Worm (Caenorhabditis elegans) whole organism, young adult: Measurements from ENCODE around the gene vab-7.

ENCODE experiments used
- B0261.1 ChIP-seq: sonication (generic microtip); optimal IDR thresholded peaks from 2 replicates; lab custom pipeline; 2016; ENCODE audit warnings: mild to moderate bottlenecking, missing genetic modification characterization, moderate library complexity, missing compliant biosample characterization
- F23B12.7 ChIP-seq: sonication (generic microtip); optimal IDR thresholded peaks from 2 replicates; lab custom pipeline; 2017; ENCODE audit warnings: missing genetic modification characterization, mild to moderate bottlenecking, missing compliant biosample characterization, antibody characterized with exemption, moderate library complexity; ENCODE audit not compliant: insufficient read depth
- F33H1.4 ChIP-seq: fragments of 200-800 bp; sonication (Bioruptor generic); IDR thresholded peaks from 2 replicates; pipeline ENCODE4 v1.3.6; 2022; ENCODE audit warnings: missing genetic modification reagents, missing genetic modification characterization, missing compliant biosample characterization
- F37B4.10 ChIP-seq: fragments of 200-800 bp; sonication (Bioruptor generic); IDR thresholded peaks from 2 replicates; pipeline ENCODE4 v1.3.6; 2022; ENCODE audit warnings: missing genetic modification characterization, missing compliant biosample characterization
- T07F8.4 ChIP-seq: sonication (generic microtip); optimal IDR thresholded peaks from 2 replicates; lab custom pipeline; 2016; ENCODE audit warnings: mild to moderate bottlenecking, missing genetic modification characterization, moderate library complexity, missing compliant biosample characterization
- Y53F4B.3 ChIP-seq: fragments of 200-800 bp; sonication (Bioruptor generic); IDR thresholded peaks from 2 replicates; pipeline ENCODE4 v1.3.6; 2022; ENCODE audit warnings: missing genetic modification reagents, missing genetic modification characterization, missing compliant biosample characterization
- Y56A3A.18 ChIP-seq: fragments of 200-800 bp; sonication (Bioruptor generic); IDR thresholded peaks from 2 replicates; pipeline ENCODE4 v1.3.6; 2022; ENCODE audit warnings: missing genetic modification reagents, missing genetic modification characterization, missing compliant biosample characterization
- aptf-2 ChIP-seq: fragments of 200-800 bp; sonication (Bioruptor generic); conservative IDR thresholded peaks from 2 replicates; pipeline ENCODE4 v1.3.6; 2022; ENCODE audit warnings: missing genetic modification reagents, missing genetic modification characterization, missing compliant biosample characterization
- aptf-3 ChIP-seq: fragments of 200-800 bp; sonication (Bioruptor generic); IDR thresholded peaks from 2 replicates; pipeline ENCODE4 v1.3.6; 2022; ENCODE audit warnings: missing genetic modification characterization, missing compliant biosample characterization
- ccch-3 ChIP-seq: fragments of 200-800 bp; sonication (Bioruptor generic); optimal IDR thresholded peaks from 2 replicates; lab custom pipeline; 2018; ENCODE audit warnings: mild to moderate bottlenecking, missing genetic modification characterization, missing compliant biosample characterization
- cebp-2 ChIP-seq: fragments of 200-800 bp; sonication (Bioruptor generic); IDR thresholded peaks from 2 replicates; pipeline ENCODE4 v1.3.6; 2022; ENCODE audit warnings: missing genetic modification characterization, missing compliant biosample characterization
- ceh-40 ChIP-seq: fragments of 200-800 bp; sonication (Bioruptor generic); IDR thresholded peaks from 2 replicates; pipeline ENCODE4 v1.3.6; 2022; ENCODE audit warnings: missing genetic modification characterization, missing compliant biosample characterization
- die-1 ChIP-seq: sonication (generic microtip); optimal IDR thresholded peaks from 2 replicates; lab custom pipeline; 2016; ENCODE audit warnings: missing genotype, mild to moderate bottlenecking, missing genetic modification characterization, missing compliant biosample characterization
- dox-1 ChIP-seq: fragments of 200-800 bp; sonication (Bioruptor generic); IDR thresholded peaks from 2 replicates; pipeline ENCODE4 v1.3.6; 2022; ENCODE audit warnings: missing genetic modification reagents, missing genetic modification characterization, missing compliant biosample characterization
- dpl-1 ChIP-seq: fragments of 150-350 bp; optimal IDR thresholded peaks from 2 replicates; lab custom pipeline; 2014; ENCODE audit warnings: missing biosample characterization, missing genetic modification reagents, missing genetic modification characterization
- efl-1 ChIP-seq: fragments of 150-350 bp; optimal IDR thresholded peaks from 2 replicates; lab custom pipeline; 2014; ENCODE audit warnings: missing biosample characterization, missing genetic modification reagents, missing genetic modification characterization
- ekl-4 ChIP-seq: fragments of 200-800 bp; sonication (Bioruptor generic); IDR thresholded peaks from 2 replicates; pipeline ENCODE4 v1.3.6; 2022; ENCODE audit warnings: missing genetic modification reagents, missing genetic modification characterization, missing compliant biosample characterization
- fkh-3 ChIP-seq: sonication (generic microtip); optimal IDR thresholded peaks from 2 replicates; lab custom pipeline; 2016; ENCODE audit warnings: mild to moderate bottlenecking, missing genetic modification characterization, missing compliant biosample characterization
- hlh-12 ChIP-seq: sonication (generic microtip); optimal IDR thresholded peaks from 2 replicates; lab custom pipeline; 2016; ENCODE audit warnings: missing genetic modification characterization, missing compliant biosample characterization
- hmg-1.2 ChIP-seq: fragments of 200-800 bp; sonication (Bioruptor generic); IDR thresholded peaks from 2 replicates; pipeline ENCODE4 v1.3.6; 2022; ENCODE audit warnings: missing genetic modification reagents, missing genetic modification characterization, missing compliant biosample characterization
- lag-1 ChIP-seq: fragments of 200-800 bp; sonication (Bioruptor generic); IDR thresholded peaks from 2 replicates; pipeline ENCODE4 v1.3.6; 2022; ENCODE audit warnings: missing genetic modification reagents, missing genetic modification characterization, missing compliant biosample characterization
- let-526 ChIP-seq: fragments of 200-800 bp; sonication (Bioruptor generic); IDR thresholded peaks from 2 replicates; pipeline ENCODE4 v1.3.6; 2022; ENCODE audit warnings: missing genetic modification reagents, missing genetic modification characterization, missing compliant biosample characterization
- let-607 ChIP-seq, 2 experiments: fragments of 200-800 bp in 1 of 2; sonication (Bioruptor generic) in 1 of 2; sonication (generic microtip) in 1 of 2; optimal IDR thresholded peaks; 2 replicates each; lab custom pipeline; 2016 to 2018; ENCODE audit warnings: mild to moderate bottlenecking in 2 of 2, missing compliant biosample characterization in 2 of 2, missing genetic modification characterization in 2 of 2, moderate library complexity in 2 of 2, missing genotype in 1 of 2
- lin-26 ChIP-seq: fragments of 200-800 bp; sonication (Bioruptor generic); IDR thresholded peaks from 2 replicates; pipeline ENCODE4 v1.3.6; 2022; ENCODE audit warnings: missing genetic modification reagents, missing genetic modification characterization, missing compliant biosample characterization
- lin-40 ChIP-seq: sonication (generic microtip); optimal IDR thresholded peaks from 2 replicates; lab custom pipeline; 2016; ENCODE audit warnings: missing genetic modification characterization, mild to moderate bottlenecking, missing compliant biosample characterization, missing genotype, missing genetic modification reagents
- lsl-1 ChIP-seq: fragments of 200-800 bp; sonication (Bioruptor generic); optimal IDR thresholded peaks from 2 replicates; lab custom pipeline; 2018; ENCODE audit warnings: mild to moderate bottlenecking, missing genetic modification characterization, moderate library complexity, missing compliant biosample characterization
- madf-3 ChIP-seq: fragments of 200-800 bp; sonication (Bioruptor generic); IDR thresholded peaks from 2 replicates; pipeline ENCODE4 v1.3.6; 2022; ENCODE audit warnings: missing genetic modification reagents, missing genetic modification characterization, missing compliant biosample characterization
- mcd-1 ChIP-seq: fragments of 200-800 bp; sonication (Bioruptor generic); IDR thresholded peaks from 2 replicates; pipeline ENCODE4 v1.3.6; 2022; ENCODE audit warnings: missing genetic modification reagents, missing genetic modification characterization, missing compliant biosample characterization
- nfya-1 ChIP-seq: sonication (generic microtip); optimal IDR thresholded peaks from 2 replicates; lab custom pipeline; 2017; ENCODE audit warnings: antibody characterized with exemption, missing compliant biosample characterization, missing genetic modification characterization, borderline replicate concordance; ENCODE audit not compliant: insufficient read depth
- nfyb-1 ChIP-seq: fragments of 200-800 bp; sonication (Bioruptor generic); IDR thresholded peaks from 2 replicates; pipeline ENCODE4 v1.3.6; 2022; ENCODE audit warnings: missing genetic modification reagents, missing genetic modification characterization, missing compliant biosample characterization
- nhr-90 ChIP-seq: sonication (generic microtip); optimal IDR thresholded peaks from 2 replicates; lab custom pipeline; 2016; ENCODE audit warnings: missing genotype, mild to moderate bottlenecking, missing genetic modification characterization, missing compliant biosample characterization
- rcor-1 ChIP-seq: fragments of 200-800 bp; sonication (Bioruptor generic); IDR thresholded peaks from 2 replicates; pipeline ENCODE4 v1.3.6; 2022; ENCODE audit warnings: missing genetic modification reagents, missing genetic modification characterization, missing compliant biosample characterization
- sea-2 ChIP-seq: fragments of 200-800 bp; sonication (Bioruptor generic); IDR thresholded peaks from 2 replicates; pipeline ENCODE4 v1.3.6; 2022; ENCODE audit warnings: missing genetic modification characterization, missing compliant biosample characterization
- snpc-3.4 ChIP-seq: sonication (generic microtip); optimal IDR thresholded peaks from 2 replicates; lab custom pipeline; 2017; ENCODE audit warnings: missing genetic modification characterization, mild to moderate bottlenecking, missing compliant biosample characterization, antibody characterized with exemption, moderate library complexity, missing genotype, missing genetic modification reagents
- snpc-4 ChIP-seq, 5 experiments: fragments of 150-350 bp in 1 of 5; sonication (generic microtip) in 4 of 5; optimal IDR thresholded peaks; 2 replicates each; lab custom pipeline; 2014 to 2018; ENCODE audit warnings: missing genetic modification characterization in 5 of 5, missing biosample characterization in 3 of 5, antibody characterized with exemption in 2 of 5, mild to moderate bottlenecking in 2 of 5, missing compliant biosample characterization in 2 of 5, missing genotype in 2 of 5, moderate library complexity in 2 of 5, missing genetic modification reagents in 1 of 5
- tbp1 ChIP-seq: fragments of 200-800 bp; sonication (Bioruptor generic); optimal IDR thresholded peaks from 2 replicates; lab custom pipeline; 2018; ENCODE audit warnings: mild to moderate bottlenecking, missing genetic modification characterization, missing compliant biosample characterization
- tbx-9 ChIP-seq: sonication (generic microtip); optimal IDR thresholded peaks from 2 replicates; lab custom pipeline; 2016; ENCODE audit warnings: borderline replicate concordance, missing genetic modification characterization, inconsistent platforms, missing compliant biosample characterization
- xnd-1 ChIP-seq: sonication (generic microtip); optimal IDR thresholded peaks from 2 replicates; lab custom pipeline; 2016; ENCODE audit warnings: missing genotype, missing genetic modification reagents, missing genetic modification characterization, missing compliant biosample characterization
- zfh-2 ChIP-seq: fragments of 200-800 bp; sonication (Bioruptor generic); conservative IDR thresholded peaks from 2 replicates; pipeline ENCODE4 v1.3.6; 2022; ENCODE audit warnings: missing genetic modification reagents, missing genetic modification characterization, missing compliant biosample characterization

The vab-7 gene

ce11 chrIII:10909166-10909565 lies 11.0 kb upstream of the vab-7 start:
- no peak for TF ChIP-seq madf-3 (GFP tag; lab: Robert Waterston, UW)
- TF ChIP-seq dpl-1 (GFP tag; lab: Kevin White, UChicago): peak; percentile 35
- TF ChIP-seq zfh-2 (GFP tag; lab: Robert Waterston, UW): no peak

ce11 chrIII:10911160-10911559 lies 9.0 kb upstream of the vab-7 start, which contains the start of gene cut-6:
cut-6 (plus strand) TSS chrIII:10911460.
- TF ChIP-seq die-1 (tag; lab: Kevin White, UChicago) (no peak), tbp1 (GFP tag; lab: Kevin White, UChicago) (no peak), fkh-3 (tag; lab: Kevin White, UChicago) (no peak), Y56A3A.18 (GFP tag; lab: Robert Waterston, UW) (no peak), B0261.1 (no peak), let-607 (tag; optimal IDR thresholded peaks at IDR 0.05; lab: Kevin White, UChicago) (no peak), xnd-1 (tag; lab: Kevin White, UChicago) (no peak), tbx-9 (tag; lab: Kevin White, UChicago) (no peak)

ce11 chrIII:10914971-10915370 lies 5.2 kb upstream of the vab-7 start:
- TF ChIP-seq hmg-1.2: no peak
- no peak for TF ChIP-seq dox-1 (GFP tag; lab: Robert Waterston, UW)

- TF ChIP-seq zfh-2 (GFP tag; lab: Robert Waterston, UW) (peak; percentile 81), ccch-3 (no peak)
These were observed 1.3 kb downstream of the vab-7 start for ce11 chrIII:10921474-10921873.

ce11 chrIII:10923539-10923938 lies 3.4 kb downstream of the vab-7 start:
- TF ChIP-seq F33H1.4 (GFP tag; lab: Robert Waterston, UW) (no peak), dpl-1 (GFP tag; lab: Kevin White, UChicago) (no peak), lin-40 (tag; lab: Kevin White, UChicago) (no peak), snpc-4 (GFP tag; optimal IDR thresholded peaks at IDR 0.05; lab: Kevin White, UChicago) (no peak), snpc-4 (tag; optimal IDR thresholded peaks at IDR 0.05; lab: Kevin White, UChicago) (no peak), lin-26 (no peak), lag-1 (GFP tag; lab: Robert Waterston, UW) (no peak), lsl-1 (GFP tag; lab: Kevin White, UChicago) (no peak), nhr-90 (tag; lab: Kevin White, UChicago) (no peak), nfya-1 (no peak)

ce11 chrIII:10930850-10931249 lies 10.7 kb downstream of the vab-7 start, which contains the start of gene M142.5:
M142.5 (plus strand) TSS chrIII:10931201.
- no peak for TF ChIP-seq lag-1 (GFP tag; lab: Robert Waterston, UW)
- TF ChIP-seq zfh-2 (GFP tag; lab: Robert Waterston, UW): no peak
- TF ChIP-seq cebp-2 (GFP tag; lab: Robert Waterston, UW): no peak
- TF ChIP-seq aptf-2 (GFP tag; lab: Robert Waterston, UW): no peak
- TF ChIP-seq snpc-3.4: no peak
- no peak for TF ChIP-seq Y53F4B.3 (GFP tag; lab: Robert Waterston, UW)
- TF ChIP-seq T07F8.4 (tag; lab: Kevin White, UChicago): no peak
- TF ChIP-seq Y56A3A.18 (GFP tag; lab: Robert Waterston, UW): no peak
- peak; percentile 10 for TF ChIP-seq efl-1 (GFP tag; lab: Kevin White, UChicago)
- no peak for TF ChIP-seq rcor-1 (GFP tag; lab: Robert Waterston, UW)
- no peak for TF ChIP-seq let-526 (GFP tag; lab: Robert Waterston, UW)
- no peak for TF ChIP-seq ceh-40 (GFP tag; lab: Robert Waterston, UW)
- TF ChIP-seq ekl-4 (GFP tag; lab: Robert Waterston, UW): no peak
- TF ChIP-seq nfya-1: no peak
- TF ChIP-seq F23B12.7: peak; percentile 27
- TF ChIP-seq mcd-1 (GFP tag; lab: Robert Waterston, UW): peak; percentile 87
- no peak for TF ChIP-seq die-1 (tag; lab: Kevin White, UChicago)
- no peak for TF ChIP-seq hlh-12 (tag; lab: Kevin White, UChicago)
- no peak for TF ChIP-seq sea-2 (GFP tag; lab: Robert Waterston, UW)
- no peak for TF ChIP-seq F37B4.10 (GFP tag; lab: Robert Waterston, UW)
- TF ChIP-seq hmg-1.2: peak; percentile 35; the same call in 1 of the 2 replicates
- TF ChIP-seq aptf-3: no peak
- TF ChIP-seq nfyb-1 (GFP tag; lab: Robert Waterston, UW): no peak
